Fruit fly (Drosophila melanogaster): ENCODE data around the gene Ugt302E1.
A peak's percentile ranks its signal among the peaks of the same experiment; 100 is the strongest.

Gene Ugt302E1

dm6 chr3R:11197389-11197716 lies 42.9 kb downstream of the Ugt302E1 start, which contains the start of gene cu (continued):
- TF ChIP-seq Myb (GFP tag; optimal IDR thresholded peaks at IDR 0.05) (no peak), sr (GFP tag; IDR thresholded peaks at IDR 0.05) (peak; percentile 6), CG12299 (tag; optimal IDR thresholded peaks at IDR 0.05) (no peak), CG10959 (GFP tag; IDR thresholded peaks at IDR 0.05) (no peak), trh (GFP tag; optimal IDR thresholded peaks at IDR 0.05) (no peak), Eip74EF (GFP tag; optimal IDR thresholded peaks at IDR 0.05) (no peak), CG9932 (GFP tag; IDR thresholded peaks at IDR 0.05) (no peak), lmd (GFP tag; IDR thresholded peaks at IDR 0.05) (no peak), gcm2 (GFP tag; optimal IDR thresholded peaks at IDR 0.05) (peak; percentile 50), Trl (optimal IDR thresholded peaks at IDR 0.05) (peak; percentile 54 to 58), Trl (GFP tag; optimal IDR thresholded peaks at IDR 0.05) (no peak), ftz-f1 (GFP tag; optimal IDR thresholded peaks at IDR 0.05) (no peak), chn (GFP tag; optimal IDR thresholded peaks at IDR 0.05) (no peak), CG10147 (GFP tag; optimal IDR thresholded peaks at IDR 0.05) (no peak), hbn (GFP tag; IDR thresholded peaks at IDR 0.05; ENCODE audit: partially characterized antibody) (no peak), TFAM (GFP tag; optimal IDR thresholded peaks at IDR 0.05) (no peak), CG31441 (GFP tag; IDR thresholded peaks at IDR 0.05) (peak; percentile 44; the same call in 1 of the 2 replicates), ab (GFP tag; optimal IDR thresholded peaks at IDR 0.05) (peak; percentile 76), tgo (GFP tag; IDR thresholded peaks at IDR 0.05) (no peak), eyg (GFP tag; optimal IDR thresholded peaks at IDR 0.05) (no peak), peb (GFP tag; IDR thresholded peaks at IDR 0.05) (no peak), unpg (GFP tag; optimal IDR thresholded peaks at IDR 0.05) (no peak), CG11456 (GFP tag; IDR thresholded peaks at IDR 0.05) (no peak), Ets65A (GFP tag) (no peak), Dfd (GFP tag; optimal IDR thresholded peaks at IDR 0.05) (peak in 1 of 2 experiments; percentile 28), hkb (optimal IDR thresholded peaks at IDR 0.05) (peak; percentile 33), hkb (GFP tag; IDR thresholded peaks at IDR 0.05) (no peak), lola (GFP tag; optimal IDR thresholded peaks at IDR 0.05) (peak in 1 of 3 experiments; percentile 26), CG10366 (GFP tag; IDR thresholded peaks at IDR 0.05) (no peak), aop (GFP tag; IDR thresholded peaks at IDR 0.05) (peak; percentile 49; the same call in 1 of the 2 replicates), CG5245 (GFP tag; optimal IDR thresholded peaks at IDR 0.05) (no peak), cad (GFP tag; optimal IDR thresholded peaks at IDR 0.05) (no peak), Optix (GFP tag; IDR thresholded peaks at IDR 0.05) (peak; percentile 85; the same call in 2 of the 3 replicates), Hr39 (optimal IDR thresholded peaks at IDR 0.05) (no peak), ap (GFP tag; IDR thresholded peaks at IDR 0.05) (no peak), Dp (GFP tag; optimal IDR thresholded peaks at IDR 0.05) (no peak), al (GFP tag; IDR thresholded peaks at IDR 0.05) (no peak), tio (GFP tag; optimal IDR thresholded peaks at IDR 0.05) (no peak), bbx (GFP tag; IDR thresholded peaks at IDR 0.05; ENCODE audit: partially characterized antibody) (peak; percentile 13; the same call in 1 of the 2 replicates), nom (GFP tag; optimal IDR thresholded peaks at IDR 0.05) (no peak), CG10979 (tag; optimal IDR thresholded peaks at IDR 0.05) (no peak), CG12744 (GFP tag; optimal IDR thresholded peaks at IDR 0.05) (no peak), cas (GFP tag; IDR thresholded peaks at IDR 0.05) (no peak), CG11398 (GFP tag; optimal IDR thresholded peaks at IDR 0.05) (peak; percentile 71), HLHmδ (GFP tag; optimal IDR thresholded peaks at IDR 0.05) (no peak), mirr (GFP tag; optimal IDR thresholded peaks at IDR 0.05) (no peak), Fer3 (tag; optimal IDR thresholded peaks at IDR 0.05) (no peak), Lhr (GFP tag; optimal IDR thresholded peaks at IDR 0.05) (no peak), CG5953 (GFP tag; IDR thresholded peaks at IDR 0.05) (no peak), CG33213 (GFP tag; optimal IDR thresholded peaks at IDR 0.05) (peak; percentile 75)
